Fruit fly (Drosophila melanogaster): ENCODE results near the gene CG42327.
A peak's percentile ranks its signal among the peaks of the same experiment; 100 is the strongest.

Gene CG42327

DNA sequence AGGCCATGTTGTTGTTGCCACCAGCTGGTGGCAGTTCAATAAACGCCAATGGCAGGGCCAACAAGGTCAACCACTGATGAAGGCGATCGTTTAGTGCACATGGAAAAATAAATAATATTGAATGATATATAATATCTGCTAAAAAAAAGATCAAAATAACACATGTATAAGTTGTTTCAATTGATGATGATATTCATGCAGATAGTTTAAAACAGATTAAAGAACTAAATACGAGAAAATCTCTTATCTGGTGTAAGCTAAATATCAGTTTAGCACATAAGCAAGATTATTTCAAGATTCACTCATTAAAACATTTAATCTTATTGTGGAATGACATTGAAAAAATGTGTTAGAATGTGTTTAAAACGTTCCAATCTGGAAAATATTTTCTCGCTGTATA is 7.5 kb downstream of the CG42327 start (continued):
- TF ChIP-seq CG15269 (tag; optimal IDR thresholded peaks at IDR 0.05) (peak; percentile 71), CkIIα-i1 (GFP tag; IDR thresholded peaks at IDR 0.05) (no peak), bsh (GFP tag; optimal IDR thresholded peaks at IDR 0.05) (peak in 1 of 2 experiments; percentile 31), CG10979 (tag; optimal IDR thresholded peaks at IDR 0.05) (peak; percentile 38), CG13296 (GFP tag; optimal IDR thresholded peaks at IDR 0.05) (peak; percentile 51), CG30020 (tag; optimal IDR thresholded peaks at IDR 0.05) (no peak), slou (GFP tag; optimal IDR thresholded peaks at IDR 0.05) (no peak), CG4707 (GFP tag; optimal IDR thresholded peaks at IDR 0.05) (no peak), Kr (GFP tag; optimal IDR thresholded peaks at IDR 0.05) (no peak), kay (GFP tag; optimal IDR thresholded peaks at IDR 0.05) (no peak), CG6854 (GFP tag; optimal IDR thresholded peaks at IDR 0.05) (no peak), gem (tag; optimal IDR thresholded peaks at IDR 0.05) (peak; percentile 79), cwo (GFP tag; optimal IDR thresholded peaks at IDR 0.05) (peak; percentile 31), Sin3A (optimal IDR thresholded peaks at IDR 0.05) (no peak), CG5953 (GFP tag; IDR thresholded peaks at IDR 0.05) (no peak), Asciz (GFP tag; optimal IDR thresholded peaks at IDR 0.05) (peak; percentile 45), lmd (GFP tag; IDR thresholded peaks at IDR 0.05) (peak; percentile 52), lilli (GFP tag; optimal IDR thresholded peaks at IDR 0.05) (no peak), CG18764 (GFP tag; optimal IDR thresholded peaks at IDR 0.05) (no peak), CG7963 (GFP tag; IDR thresholded peaks at IDR 0.05; ENCODE audit: partially characterized antibody) (no peak), CG18011 (GFP tag; optimal IDR thresholded peaks at IDR 0.05) (no peak), CG13123 (GFP tag; optimal IDR thresholded peaks at IDR 0.05) (no peak), CG1602 (GFP tag; optimal IDR thresholded peaks at IDR 0.05) (no peak), CG17912 (GFP tag; optimal IDR thresholded peaks at IDR 0.05) (no peak), CG9876 (GFP tag; optimal IDR thresholded peaks at IDR 0.05) (no peak), CG11504 (tag; optimal IDR thresholded peaks at IDR 0.05) (peak; percentile 77), CG11093 (GFP tag; IDR thresholded peaks at IDR 0.05) (0 out of 3 replicates have a peak, but pooled peaks have one; percentile 12), CG34422 (GFP tag; IDR thresholded peaks at IDR 0.05) (0 out of 3 replicates have a peak, but pooled peaks have one; percentile 34), Vsx1 (GFP tag; optimal IDR thresholded peaks at IDR 0.05) (no peak), HLH4C (GFP tag; IDR thresholded peaks at IDR 0.05; ENCODE audit: partially characterized antibody) (no peak), aop (GFP tag; IDR thresholded peaks at IDR 0.05) (no peak), CG32767 (GFP tag; IDR thresholded peaks at IDR 0.05) (no peak), tio (GFP tag; optimal IDR thresholded peaks at IDR 0.05) (no peak), Max (GFP tag; optimal IDR thresholded peaks at IDR 0.05) (no peak), tap (tag; optimal IDR thresholded peaks at IDR 0.05) (peak; percentile 26), crc (GFP tag; optimal IDR thresholded peaks at IDR 0.05) (no peak), Rx (GFP tag; IDR thresholded peaks at IDR 0.05) (no peak), Side (GFP tag; optimal IDR thresholded peaks at IDR 0.05) (no peak), CG2120 (GFP tag; optimal IDR thresholded peaks at IDR 0.05) (no peak), Trl (optimal IDR thresholded peaks at IDR 0.05) (no peak), Trl (GFP tag; optimal IDR thresholded peaks at IDR 0.05) (no peak), CG6791 (GFP tag; IDR thresholded peaks at IDR 0.05; ENCODE audit: partially characterized antibody) (no peak), CG3847 (GFP tag; IDR thresholded peaks at IDR 0.05) (no peak), ERR (GFP tag; optimal IDR thresholded peaks at IDR 0.05) (no peak), CG8478 (optimal IDR thresholded peaks at IDR 0.05) (no peak), CG16779 (GFP tag; IDR thresholded peaks at IDR 0.05) (no peak), CG30431 (GFP tag; optimal IDR thresholded peaks at IDR 0.05) (no peak), CG10366 (GFP tag; IDR thresholded peaks at IDR 0.05) (peak; percentile 8; the same call in 1 of the 2 replicates), Chrac-16 (GFP tag; optimal IDR thresholded peaks at IDR 0.05) (no peak), CG18262 (tag; optimal IDR thresholded peaks at IDR 0.05) (peak; percentile 68), CG15696 (tag; optimal IDR thresholded peaks at IDR 0.05) (no peak), Stat92E (GFP tag; optimal IDR thresholded peaks at IDR 0.05) (no peak)
